Worm (Caenorhabditis elegans): ENCODE results near the gene set-12.

DNA sequence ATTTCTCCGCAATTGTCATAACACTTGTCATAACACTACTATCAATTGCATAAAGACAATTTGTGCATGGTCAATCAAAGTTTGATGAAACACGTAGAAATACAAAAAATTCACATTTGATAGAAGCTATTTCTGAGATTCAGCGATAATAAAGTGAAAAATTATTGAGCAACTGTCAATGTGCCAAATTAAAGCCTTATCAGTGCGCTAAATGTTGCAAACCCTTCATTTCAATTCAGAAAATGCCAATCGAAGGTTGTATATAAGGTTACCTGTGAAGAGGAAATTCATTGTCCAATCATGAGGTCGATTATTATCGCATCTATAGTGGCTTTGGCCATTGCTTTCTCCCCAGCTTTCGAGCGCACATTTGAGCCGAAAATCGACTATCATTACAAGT is 8.5 kb downstream of the set-12 start, which contains the start of gene vit-1:
- TF ChIP-seq ama-1 (optimal IDR thresholded peaks at IDR 0.05), result no peak
- TF ChIP-seq tbx-11 (GFP tag; IDR thresholded peaks at IDR 0.05), result no peak
- TF ChIP-seq flt-1 (GFP tag; IDR thresholded peaks at IDR 0.05), result no peak
- no peak for TF ChIP-seq ceh-36 (tag; optimal IDR thresholded peaks at IDR 0.05)
- TF ChIP-seq ets-7 (tag; optimal IDR thresholded peaks at IDR 0.05), result no peak
- TF ChIP-seq tbx-37 (GFP tag; conservative IDR thresholded peaks at IDR 0.05), result no peak
- no peak for TF ChIP-seq sea-1 (GFP tag; conservative IDR thresholded peaks at IDR 0.05)
- no peak for TF ChIP-seq hmbx-1 (tag; optimal IDR thresholded peaks at IDR 0.05)
- TF ChIP-seq aly-1 (tag; optimal IDR thresholded peaks at IDR 0.05), result no peak
- TF ChIP-seq tra-4 (tag; optimal IDR thresholded peaks at IDR 0.05), result no peak
- TF ChIP-seq pes-1 (GFP tag; IDR thresholded peaks at IDR 0.05), result no peak
- no peak for TF ChIP-seq ceh-13 (GFP tag; optimal IDR thresholded peaks at IDR 0.05)
- no peak for TF ChIP-seq F13C5.2 (tag; optimal IDR thresholded peaks at IDR 0.05)

Measured in whole organism, early embryonic.